Fruit fly (Drosophila melanogaster) whole organism, embryonic: ENCODE results near the gene alpha-Man-IIb.

Source experiments
- Abd-B ChIP-seq: fragments of 200-800 bp; sonication (Bioruptor generic); optimal IDR thresholded peaks from 2 replicates; lab custom pipeline; 2018; ENCODE audit warnings: missing biosample characterization, mild to moderate bottlenecking, missing genetic modification characterization, moderate library complexity
- BEAF-32 ChIP-seq: fragments of 200-800 bp; sonication (Bioruptor generic); optimal IDR thresholded peaks from 3 replicates; lab custom pipeline; 2017; ENCODE audit warnings: missing biosample characterization, missing genetic modification characterization, mild to moderate bottlenecking, moderate library complexity, missing genetic modification reagents
- Bgb ChIP-seq: fragments of 200-800 bp; sonication (Bioruptor generic); IDR thresholded peaks from 2 replicates; pipeline ENCODE4 v1.3.6; 2022; ENCODE audit warnings: missing biosample characterization, missing genetic modification characterization; ENCODE audit not compliant: partially characterized antibody
- CG10654 ChIP-seq: fragments of 200-800 bp; sonication (Bioruptor generic); optimal IDR thresholded peaks from 2 replicates; lab custom pipeline; 2016; ENCODE audit warnings: missing biosample characterization, missing genetic modification characterization
- CG11456 ChIP-seq: fragments of 200-800 bp; sonication (Bioruptor generic); IDR thresholded peaks from 3 replicates; pipeline ENCODE4 v1.3.6; 2022; ENCODE audit warnings: missing biosample characterization, missing genetic modification characterization
- CG12659 ChIP-seq: fragments of 200-800 bp; sonication (Bioruptor generic); optimal IDR thresholded peaks from 3 replicates; lab custom pipeline; 2017; ENCODE audit warnings: mild to moderate bottlenecking, missing biosample characterization, missing genetic modification reagents, missing genetic modification characterization
- CG12744 ChIP-seq: fragments of 200-800 bp; sonication (Bioruptor generic); optimal IDR thresholded peaks from 2 replicates; lab custom pipeline; 2016; ENCODE audit warnings: missing biosample characterization, missing genetic modification characterization
- CG12942 ChIP-seq: fragments of 200-800 bp; sonication (Bioruptor generic); optimal IDR thresholded peaks from 3 replicates; lab custom pipeline; 2016; ENCODE audit warnings: missing biosample characterization, missing genetic modification characterization
- CG15479 ChIP-seq: fragments of 200-800 bp; sonication (Bioruptor generic); optimal IDR thresholded peaks from 3 replicates; lab custom pipeline; 2019; ENCODE audit warnings: missing biosample characterization, mild to moderate bottlenecking, missing genetic modification characterization, moderate library complexity
- CG18011 ChIP-seq: fragments of 200-800 bp; sonication (Bioruptor generic); optimal IDR thresholded peaks from 2 replicates; lab custom pipeline; 2017; ENCODE audit warnings: missing biosample characterization, missing genetic modification characterization, mild to moderate bottlenecking, moderate library complexity, missing genotype
- CG2120 ChIP-seq: fragments of 200-800 bp; sonication (Bioruptor generic); optimal IDR thresholded peaks from 3 replicates; lab custom pipeline; 2016; ENCODE audit warnings: missing biosample characterization, missing genetic modification characterization
- CG3281 ChIP-seq: fragments of 200-800 bp; sonication (Bioruptor generic); optimal IDR thresholded peaks from 3 replicates; lab custom pipeline; 2017; ENCODE audit warnings: missing biosample characterization, mild to moderate bottlenecking, missing genetic modification characterization
- CG7556 ChIP-seq: fragments of 200-800 bp; sonication (Bioruptor generic); optimal IDR thresholded peaks from 2 replicates; lab custom pipeline; 2017; ENCODE audit warnings: missing biosample characterization, mild to moderate bottlenecking, missing genetic modification characterization
- CG7745 ChIP-seq: fragments of 200-800 bp; sonication (Bioruptor generic); optimal IDR thresholded peaks from 2 replicates; lab custom pipeline; 2018; ENCODE audit warnings: missing biosample characterization, mild to moderate bottlenecking, missing genetic modification characterization, moderate library complexity
- CG9797 ChIP-seq: fragments of 200-800 bp; sonication (Bioruptor generic); optimal IDR thresholded peaks from 3 replicates; lab custom pipeline; 2018; ENCODE audit warnings: missing biosample characterization, mild to moderate bottlenecking, missing genetic modification characterization
- Chrac-16 ChIP-seq: fragments of 200-800 bp; sonication (Bioruptor generic); optimal IDR thresholded peaks from 3 replicates; lab custom pipeline; 2016; ENCODE audit warnings: missing biosample characterization, missing genetic modification characterization
- E2f2 ChIP-seq: fragments of 200-800 bp; sonication (Bioruptor generic); IDR thresholded peaks from 2 replicates; pipeline ENCODE4 v1.3.6; 2022; ENCODE audit warnings: missing biosample characterization, missing genetic modification characterization
- Elba2 ChIP-seq: fragments of 200-800 bp; sonication (Bioruptor generic); optimal IDR thresholded peaks from 3 replicates; lab custom pipeline; 2016; ENCODE audit warnings: missing biosample characterization, missing genetic modification characterization
- HLH3B ChIP-seq: fragments of 200-800 bp; sonication (Bioruptor generic); IDR thresholded peaks from 2 replicates; pipeline ENCODE4 v1.3.6; 2022; ENCODE audit warnings: missing biosample characterization, missing genetic modification characterization
- HLH4C ChIP-seq: fragments of 200-800 bp; sonication (Bioruptor generic); IDR thresholded peaks from 3 replicates; pipeline ENCODE4 v1.3.6; 2022; ENCODE audit warnings: missing biosample characterization, missing genetic modification characterization; ENCODE audit not compliant: partially characterized antibody
- Hr51 ChIP-seq, 2 experiments: fragments of 200-800 bp; sonication (Bioruptor generic); optimal IDR thresholded peaks; 2 replicates in 1 of 2; 3 replicates in 1 of 2; lab custom pipeline; 2016 to 2018; ENCODE audit warnings: missing biosample characterization in 2 of 2, missing genetic modification characterization in 2 of 2, mild to moderate bottlenecking in 1 of 2, moderate library complexity in 1 of 2
- Hsf ChIP-seq: fragments of 200-800 bp; sonication (Bioruptor generic); optimal IDR thresholded peaks from 3 replicates; lab custom pipeline; 2016; ENCODE audit warnings: missing biosample characterization, missing genetic modification characterization
- Lim3 ChIP-seq: fragments of 200-800 bp; sonication (Bioruptor generic); IDR thresholded peaks from 2 replicates; pipeline ENCODE4 v1.3.6; 2022; ENCODE audit warnings: missing biosample characterization, missing genetic modification characterization
- Mad ChIP-seq: fragments of 200-800 bp; sonication (Bioruptor generic); optimal IDR thresholded peaks from 2 replicates; lab custom pipeline; 2016; ENCODE audit warnings: missing biosample characterization, missing genetic modification characterization
- Myb ChIP-seq: fragments of 200-800 bp; sonication (Bioruptor generic); optimal IDR thresholded peaks from 2 replicates; lab custom pipeline; 2016; ENCODE audit warnings: missing biosample characterization, missing genetic modification characterization
- Sin3A ChIP-seq: fragments of >200 bp; optimal IDR thresholded peaks from 2 replicates; lab custom pipeline; 2018
- Sox102F ChIP-seq: fragments of 200-800 bp; sonication (Bioruptor generic); optimal IDR thresholded peaks from 2 replicates; lab custom pipeline; 2018; ENCODE audit warnings: missing biosample characterization, mild to moderate bottlenecking, missing genetic modification characterization, moderate library complexity
- Sry-δ ChIP-seq: fragments of 200-800 bp; sonication (Bioruptor generic); optimal IDR thresholded peaks from 2 replicates; lab custom pipeline; 2016; ENCODE audit warnings: missing biosample characterization, missing genetic modification characterization
- Taf1 ChIP-seq: fragments of 200-800 bp; sonication (Bioruptor generic); IDR thresholded peaks from 2 replicates; pipeline ENCODE4 v1.3.6; 2022; ENCODE audit warnings: missing biosample characterization, missing genetic modification characterization
- amos ChIP-seq: fragments of 200-800 bp; sonication (Bioruptor generic); IDR thresholded peaks from 2 replicates; pipeline ENCODE4 v1.3.6; 2022; ENCODE audit warnings: missing biosample characterization, missing genetic modification characterization; ENCODE audit not compliant: partially characterized antibody
- aop ChIP-seq: fragments of 200-800 bp; sonication (Bioruptor generic); IDR thresholded peaks from 2 replicates; pipeline ENCODE4 v1.3.6; 2022; ENCODE audit warnings: missing biosample characterization, missing genetic modification characterization
- chinmo ChIP-seq: fragments of 200-800 bp; sonication (Bioruptor generic); IDR thresholded peaks from 4 replicates; pipeline ENCODE4 v1.3.6; 2022; ENCODE audit warnings: missing biosample characterization, missing genetic modification characterization; ENCODE audit not compliant: partially characterized antibody
- eyg ChIP-seq: fragments of 200-800 bp; sonication (Bioruptor generic); optimal IDR thresholded peaks from 3 replicates; lab custom pipeline; 2016; ENCODE audit warnings: missing biosample characterization, missing genetic modification characterization
- hb ChIP-seq: fragments of 200-800 bp; sonication (Bioruptor generic); IDR thresholded peaks from 3 replicates; pipeline ENCODE4 v1.3.6; 2022; ENCODE audit warnings: missing biosample characterization, missing genetic modification characterization; ENCODE audit not compliant: partially characterized antibody
- nmo ChIP-seq: fragments of 200-800 bp; sonication (Bioruptor generic); optimal IDR thresholded peaks from 2 replicates; lab custom pipeline; 2018; ENCODE audit warnings: missing biosample characterization, mild to moderate bottlenecking, missing genetic modification characterization, moderate library complexity
- pb ChIP-seq: fragments of 200-800 bp; sonication (Bioruptor generic); optimal IDR thresholded peaks from 3 replicates; lab custom pipeline; 2016; ENCODE audit warnings: missing biosample characterization, missing genetic modification characterization
- psq ChIP-seq: fragments of 200-800 bp; sonication (Bioruptor generic); optimal IDR thresholded peaks from 2 replicates; lab custom pipeline; 2017; ENCODE audit warnings: missing biosample characterization, missing genetic modification characterization
- pzg ChIP-seq: fragments of 200-800 bp; sonication (Bioruptor generic); optimal IDR thresholded peaks from 3 replicates; lab custom pipeline; 2018; ENCODE audit warnings: missing biosample characterization, mild to moderate bottlenecking, missing genetic modification characterization, moderate library complexity
- sd ChIP-seq: fragments of 200-800 bp; sonication (Bioruptor generic); optimal IDR thresholded peaks from 3 replicates; lab custom pipeline; 2018; ENCODE audit warnings: missing biosample characterization, mild to moderate bottlenecking, missing genetic modification characterization, moderate library complexity
- shn ChIP-seq: fragments of 200-800 bp; sonication (Bioruptor generic); optimal IDR thresholded peaks from 3 replicates; lab custom pipeline; 2016; ENCODE audit warnings: missing biosample characterization, missing genetic modification characterization
- slbo ChIP-seq: fragments of 200-800 bp; sonication (Bioruptor generic); IDR thresholded peaks from 2 replicates; pipeline ENCODE4 v1.3.6; 2022; ENCODE audit warnings: missing biosample characterization, missing genetic modification characterization
- sob ChIP-seq: fragments of 200-800 bp; sonication (Bioruptor generic); IDR thresholded peaks from 2 replicates; pipeline ENCODE4 v1.3.6; 2022; ENCODE audit warnings: missing biosample characterization, missing genetic modification characterization
- sr ChIP-seq: fragments of 200-800 bp; sonication (Bioruptor generic); IDR thresholded peaks from 3 replicates; pipeline ENCODE4 v1.3.6; 2022; ENCODE audit warnings: missing biosample characterization, missing genetic modification characterization
- tap ChIP-seq: fragments of 200-800 bp; optimal IDR thresholded peaks from 3 replicates; lab custom pipeline; 2019; ENCODE audit warnings: missing biosample characterization, mild to moderate bottlenecking, missing genetic modification characterization, moderate library complexity
- tll ChIP-seq, 2 experiments: fragments of 200-800 bp in 1 of 2; fragments of >200 bp in 1 of 2; sonication (Bioruptor generic) in 1 of 2; optimal IDR thresholded peaks; 2 replicates each; lab custom pipeline; 2017 to 2019; ENCODE audit warnings: missing biosample characterization in 2 of 2, missing genetic modification characterization in 2 of 2, mild to moderate bottlenecking in 1 of 2, moderate library complexity in 1 of 2
- toy ChIP-seq: fragments of 200-800 bp; sonication (Bioruptor generic); IDR thresholded peaks from 2 replicates; pipeline ENCODE4 v1.3.6; 2022; ENCODE audit warnings: missing biosample characterization, missing genetic modification characterization
- tx ChIP-seq: fragments of 200-800 bp; sonication (Bioruptor generic); optimal IDR thresholded peaks from 2 replicates; lab custom pipeline; 2016; ENCODE audit warnings: missing biosample characterization, missing genetic modification characterization
- wdn ChIP-seq: fragments of 200-800 bp; sonication (Bioruptor generic); IDR thresholded peaks from 2 replicates; pipeline ENCODE4 v1.3.6; 2022; ENCODE audit warnings: missing biosample characterization, missing genetic modification characterization
- wek ChIP-seq: fragments of 200-800 bp; sonication (Bioruptor generic); optimal IDR thresholded peaks from 3 replicates; lab custom pipeline; 2018; ENCODE audit warnings: missing biosample characterization, mild to moderate bottlenecking, missing genetic modification characterization, moderate library complexity
- zen2 ChIP-seq: fragments of 200-800 bp; sonication (Bioruptor generic); IDR thresholded peaks from 3 replicates; pipeline ENCODE4 v1.3.6; 2022; ENCODE audit warnings: missing biosample characterization, missing genetic modification characterization; ENCODE audit not compliant: partially characterized antibody

Gene alpha-Man-IIb

dm6 chr3R:15792427-15792826 lies 11.6 kb upstream of the alpha-Man-IIb start, which contains the start of gene Acyp2 (continued):
- no peak for TF ChIP-seq Taf1
- no peak for TF ChIP-seq CG7745 (tag; lab: Kevin White, UChicago)
- no peak for TF ChIP-seq wek
- TF ChIP-seq CG11456 (GFP tag; lab: Robert Waterston, UW) = 0 out of 3 replicates have a peak, but pooled peaks have one; percentile 44
- TF ChIP-seq psq (GFP tag; lab: Kevin White, UChicago) = no peak
- peak; percentile 88 for TF ChIP-seq Sry-δ (GFP tag; lab: Kevin White, UChicago)
- TF ChIP-seq HLH4C (GFP tag; lab: Robert Waterston, UW) = 0 out of 3 replicates have a peak, but pooled peaks have one; percentile 15
- TF ChIP-seq Mad (GFP tag; lab: Kevin White, UChicago) = peak; percentile 56
- TF ChIP-seq tx (GFP tag; lab: Kevin White, UChicago) = peak; percentile 17
- peak; percentile 69; the same call in 1 of the 2 replicates for TF ChIP-seq slbo (GFP tag; lab: Robert Waterston, UW)
- TF ChIP-seq zen2 = no peak
- no peak for TF ChIP-seq pb (GFP tag; lab: Kevin White, UChicago)
- peak; percentile 77 for TF ChIP-seq CG12659 (GFP tag; lab: Kevin White, UChicago)
- no peak for TF ChIP-seq hb (GFP tag; lab: Robert Waterston, UW)
- TF ChIP-seq wdn = peak; percentile 6; the same call in 1 of the 2 replicates
- TF ChIP-seq nmo (GFP tag; lab: Kevin White, UChicago) = peak; percentile 41
- TF ChIP-seq CG10654 (GFP tag; lab: Kevin White, UChicago) = no peak
- TF ChIP-seq CG3281 (GFP tag; lab: Kevin White, UChicago) = peak; percentile 49
- TF ChIP-seq Abd-B = no peak
- no peak for TF ChIP-seq CG15479
- TF ChIP-seq eyg (GFP tag; lab: Kevin White, UChicago) = no peak
- peak; percentile 8 for TF ChIP-seq Elba2 (GFP tag; lab: Kevin White, UChicago)
- peak; percentile 28 for TF ChIP-seq CG12942 (GFP tag; lab: Kevin White, UChicago)
- TF ChIP-seq Sin3A (lab: Kevin White, UChicago) = peak; percentile 35
- TF ChIP-seq sd (tag; lab: Kevin White, UChicago) = no peak
- TF ChIP-seq CG18011 (GFP tag; lab: Kevin White, UChicago) = no peak
- peak; percentile 8 for TF ChIP-seq shn (GFP tag; lab: Kevin White, UChicago)
- peak; percentile 96 for TF ChIP-seq Myb (GFP tag; lab: Kevin White, UChicago)
- TF ChIP-seq CG12744 (GFP tag; lab: Kevin White, UChicago) = no peak
- TF ChIP-seq Hsf = peak; percentile 28
- TF ChIP-seq Chrac-16 (GFP tag; lab: Kevin White, UChicago) = peak; percentile 35
- TF ChIP-seq HLH3B (GFP tag; lab: Robert Waterston, UW) = no peak
- TF ChIP-seq pzg (GFP tag; lab: Kevin White, UChicago) = peak; percentile 91
- TF ChIP-seq sob = peak; percentile 16; the same call in 1 of the 2 replicates
- TF ChIP-seq tll (GFP tag; optimal IDR thresholded peaks at IDR 0.05; lab: Kevin White, UChicago) = no peak
- TF ChIP-seq BEAF-32 (GFP tag; lab: Kevin White, UChicago) = peak; percentile 71
- TF ChIP-seq E2f2 (GFP tag; lab: Robert Waterston, UW) = peak; percentile 66
- no peak for TF ChIP-seq toy (GFP tag; lab: Robert Waterston, UW)
- peak; percentile 62 for TF ChIP-seq amos (GFP tag; lab: Robert Waterston, UW)
- TF ChIP-seq CG2120 (GFP tag; lab: Kevin White, UChicago) = peak; percentile 62
- no peak for TF ChIP-seq Sox102F (GFP tag; lab: Kevin White, UChicago)
- no peak for TF ChIP-seq Lim3 (GFP tag; lab: Robert Waterston, UW)
- TF ChIP-seq tap (tag; lab: Kevin White, UChicago) = no peak
- TF ChIP-seq Bgb = peak; percentile 67
- TF ChIP-seq sr (GFP tag; lab: Robert Waterston, UW) = no peak
- TF ChIP-seq Hr51 (GFP tag; optimal IDR thresholded peaks at IDR 0.05; lab: Kevin White, UChicago) = peak in 1 of 2 experiments; percentile 8
- TF ChIP-seq chinmo = peak; percentile 58; the same call in 1 of the 4 replicates
- TF ChIP-seq CG9797 (GFP tag; lab: Kevin White, UChicago) = peak; percentile 51
- TF ChIP-seq aop (GFP tag; lab: Robert Waterston, UW) = no peak
- no peak for TF ChIP-seq CG7556 (GFP tag; lab: Kevin White, UChicago)
